Worm (Caenorhabditis elegans) whole organism, early embryonic: Measurements from ENCODE around the gene clec-128.

Experiments
- B0310.2 ChIP-seq: sonication (generic microtip); optimal IDR thresholded peaks from 2 replicates; lab custom pipeline; 2016; ENCODE audit warnings: mild to moderate bottlenecking, missing genetic modification characterization, missing compliant biosample characterization
- F13C5.2 ChIP-seq: sonication (generic microtip); optimal IDR thresholded peaks from 2 replicates; lab custom pipeline; 2017; ENCODE audit warnings: mild to moderate bottlenecking, missing genetic modification characterization, inconsistent platforms, missing compliant biosample characterization
- aly-1 ChIP-seq: sonication (generic microtip); optimal IDR thresholded peaks from 2 replicates; lab custom pipeline; 2016; ENCODE audit warnings: missing genetic modification characterization, missing compliant biosample characterization
- ama-1 ChIP-seq: fragments of 150-350 bp; optimal IDR thresholded peaks from 2 replicates; lab custom pipeline; 2014
- ceh-13 ChIP-seq: fragments of 200-800 bp; sonication (Bioruptor generic); optimal IDR thresholded peaks from 2 replicates; lab custom pipeline; 2018; ENCODE audit warnings: mild to moderate bottlenecking, missing genetic modification characterization, missing compliant biosample characterization
- ceh-36 ChIP-seq: sonication (generic microtip); optimal IDR thresholded peaks from 2 replicates; lab custom pipeline; 2016; ENCODE audit warnings: missing genetic modification characterization, inconsistent platforms, missing compliant biosample characterization
- ets-7 ChIP-seq: sonication (generic microtip); optimal IDR thresholded peaks from 2 replicates; lab custom pipeline; 2016; ENCODE audit warnings: missing genotype, missing genetic modification characterization, missing compliant biosample characterization
- flt-1 ChIP-seq: fragments of 200-800 bp; sonication (Bioruptor generic); IDR thresholded peaks from 2 replicates; pipeline ENCODE4 v1.3.6; 2022; ENCODE audit warnings: missing genetic modification characterization, missing compliant biosample characterization
- hmbx-1 ChIP-seq: sonication (generic microtip); optimal IDR thresholded peaks from 2 replicates; lab custom pipeline; 2016; ENCODE audit warnings: mild to moderate bottlenecking, missing genetic modification characterization, missing compliant biosample characterization
- hmg-4 ChIP-seq: fragments of 200-800 bp; sonication (Bioruptor generic); optimal IDR thresholded peaks from 2 replicates; lab custom pipeline; 2018; ENCODE audit warnings: mild to moderate bottlenecking, missing genetic modification characterization, missing compliant biosample characterization
- hnd-1 ChIP-seq: sonication (generic microtip); optimal IDR thresholded peaks from 2 replicates; lab custom pipeline; 2016; ENCODE audit warnings: missing genetic modification characterization, missing compliant biosample characterization
- pes-1 ChIP-seq: fragments of 200-800 bp; sonication (Bioruptor generic); IDR thresholded peaks from 2 replicates; pipeline ENCODE4 v1.3.6; 2022; ENCODE audit warnings: missing genetic modification reagents, missing genetic modification characterization, missing compliant biosample characterization
- scrt-1 ChIP-seq: fragments of 200-800 bp; sonication (Bioruptor generic); IDR thresholded peaks from 2 replicates; pipeline ENCODE4 v1.3.6; 2022; ENCODE audit warnings: missing genetic modification characterization, missing compliant biosample characterization
- sea-1 ChIP-seq: fragments of 200-800 bp; sonication (Bioruptor generic); conservative IDR thresholded peaks from 2 replicates; pipeline ENCODE4 v1.3.6; 2022; ENCODE audit warnings: missing genetic modification characterization, missing compliant biosample characterization
- tbx-11 ChIP-seq: fragments of 200-800 bp; sonication (Bioruptor generic); IDR thresholded peaks from 2 replicates; pipeline ENCODE4 v1.3.6; 2022; ENCODE audit warnings: missing genetic modification characterization, missing compliant biosample characterization
- tbx-37 ChIP-seq: fragments of 200-800 bp; sonication (Bioruptor generic); conservative IDR thresholded peaks from 2 replicates; pipeline ENCODE4 v1.3.6; 2022; ENCODE audit warnings: missing genetic modification reagents, missing genetic modification characterization, missing compliant biosample characterization
- tra-4 ChIP-seq: sonication (generic microtip); optimal IDR thresholded peaks from 2 replicates; lab custom pipeline; 2017; ENCODE audit warnings: missing genetic modification characterization, missing compliant biosample characterization

Gene clec-128

ce11 chrII:3527460-3527859, 43.4 kb downstream of the clec-128 start:
- TF ChIP-seq ceh-13 (GFP tag; lab: Kevin White, UChicago) (no peak), scrt-1 (GFP tag; lab: Robert Waterston, UW) (no peak), hmbx-1 (no peak), hmg-4 (no peak), sea-1 (GFP tag; lab: Robert Waterston, UW) (no peak), tbx-11 (GFP tag; lab: Robert Waterston, UW) (no peak), tra-4 (no peak), ama-1 (lab: Kevin White, UChicago) (no peak), F13C5.2 (no peak)

- no peak for TF ChIP-seq ceh-36 (tag; lab: Kevin White, UChicago)
- no peak for TF ChIP-seq tbx-11 (GFP tag; lab: Robert Waterston, UW)
- no peak for TF ChIP-seq ets-7 (tag; lab: Kevin White, UChicago)
- no peak for TF ChIP-seq flt-1
- TF ChIP-seq hnd-1 (tag; lab: Kevin White, UChicago) = no peak
- no peak for TF ChIP-seq tra-4
- no peak for TF ChIP-seq pes-1
- no peak for TF ChIP-seq hmg-4
- no peak for TF ChIP-seq ama-1 (lab: Kevin White, UChicago)
- TF ChIP-seq tbx-37 (GFP tag; lab: Robert Waterston, UW) = no peak
Measured at ce11 chrII:3524097-3524496, 46.7 kb downstream of the clec-128 start, which contains the start of gene col-72. col-72 (minus strand) TSS chrII:3524197.

ce11 chrII:3520988-3521850, 49.6 kb downstream of the clec-128 start, which contains the start of gene W09G10.9:
W09G10.9 (plus strand) TSS chrII:3521800.
- peak; percentile 92 for TF ChIP-seq tbx-11 (GFP tag; lab: Robert Waterston, UW)
- peak; percentile 30 for TF ChIP-seq tra-4
- peak; percentile 91 for TF ChIP-seq sea-1 (GFP tag; lab: Robert Waterston, UW)
- TF ChIP-seq tbx-37 (GFP tag; lab: Robert Waterston, UW) = peak; percentile 93
- peak; percentile 70 for TF ChIP-seq ceh-13 (GFP tag; lab: Kevin White, UChicago)
- peak; percentile 96 for TF ChIP-seq scrt-1 (GFP tag; lab: Robert Waterston, UW)
- TF ChIP-seq ets-7 (tag; lab: Kevin White, UChicago) = peak; percentile 58
- TF ChIP-seq aly-1 (tag; lab: Kevin White, UChicago) = peak; percentile 75
- TF ChIP-seq ceh-36 (tag; lab: Kevin White, UChicago) = peak; percentile 83
- peak; percentile 91 for TF ChIP-seq flt-1
- peak; percentile 82 for TF ChIP-seq hmg-4
- TF ChIP-seq hnd-1 (tag; lab: Kevin White, UChicago) = peak; percentile 72
- TF ChIP-seq ama-1 (lab: Kevin White, UChicago) = no peak
- peak; percentile 59 for TF ChIP-seq F13C5.2
- TF ChIP-seq pes-1 = peak; percentile 95
- peak; percentile 28 for TF ChIP-seq B0310.2
- TF ChIP-seq hmbx-1 = peak; percentile 57
